Fruit fly (Drosophila melanogaster) whole organism, embryonic: Measurements from ENCODE around the gene aux.

Source experiments
- Bteb2 ChIP-seq: fragments of 200-800 bp; sonication (Bioruptor generic); optimal IDR thresholded peaks from 2 replicates; lab custom pipeline; 2016; ENCODE audit warnings: missing biosample characterization, missing genetic modification characterization
- CG1233 ChIP-seq: fragments of 200-800 bp; sonication (Bioruptor generic); optimal IDR thresholded peaks from 4 replicates; lab custom pipeline; 2018; ENCODE audit warnings: missing biosample characterization, mild to moderate bottlenecking, missing genetic modification characterization
- CG13123 ChIP-seq: fragments of 200-800 bp; sonication (Bioruptor generic); optimal IDR thresholded peaks from 2 replicates; lab custom pipeline; 2016; ENCODE audit warnings: missing biosample characterization, missing genetic modification characterization
- CG15601 ChIP-seq: fragments of 200-800 bp; sonication (Bioruptor generic); optimal IDR thresholded peaks from 3 replicates; lab custom pipeline; 2019; ENCODE audit warnings: missing biosample characterization, mild to moderate bottlenecking, missing genetic modification characterization, moderate library complexity
- CG17328 ChIP-seq: fragments of 200-800 bp; sonication (Bioruptor generic); IDR thresholded peaks from 2 replicates; pipeline ENCODE4 v1.3.6; 2022; ENCODE audit warnings: missing biosample characterization, missing genetic modification characterization
- CG17829 ChIP-seq: fragments of 200-800 bp; optimal IDR thresholded peaks from 2 replicates; lab custom pipeline; 2019; ENCODE audit warnings: missing biosample characterization, mild to moderate bottlenecking, missing genetic modification characterization, moderate library complexity
- CG18476 ChIP-seq: fragments of 200-800 bp; sonication (Bioruptor generic); optimal IDR thresholded peaks from 2 replicates; lab custom pipeline; 2016; ENCODE audit warnings: missing biosample characterization, mild to moderate bottlenecking, missing genetic modification characterization
- CG18619 ChIP-seq: fragments of 200-800 bp; sonication (Bioruptor generic); optimal IDR thresholded peaks from 3 replicates; lab custom pipeline; 2017; ENCODE audit warnings: missing biosample characterization, mild to moderate bottlenecking, missing genetic modification characterization
- CG2199 ChIP-seq: fragments of 200-800 bp; sonication (Bioruptor generic); IDR thresholded peaks from 3 replicates; pipeline ENCODE4 v1.3.6; 2022; ENCODE audit warnings: missing biosample characterization, missing genetic modification characterization
- CG2712 ChIP-seq: fragments of 200-800 bp; optimal IDR thresholded peaks from 3 replicates; lab custom pipeline; 2019; ENCODE audit warnings: missing biosample characterization, mild to moderate bottlenecking, missing genetic modification characterization, moderate library complexity
- CG30403 ChIP-seq: fragments of 200-800 bp; sonication (Bioruptor generic); optimal IDR thresholded peaks from 3 replicates; lab custom pipeline; 2016; ENCODE audit warnings: missing biosample characterization, missing genetic modification characterization
- CG31441 ChIP-seq: fragments of 200-800 bp; sonication (Bioruptor generic); IDR thresholded peaks from 2 replicates; pipeline ENCODE4 v1.3.6; 2022; ENCODE audit warnings: missing biosample characterization, missing genetic modification characterization
- CG8924 ChIP-seq: fragments of 200-800 bp; optimal IDR thresholded peaks from 3 replicates; lab custom pipeline; 2019; ENCODE audit warnings: missing biosample characterization, mild to moderate bottlenecking, missing genetic modification characterization, moderate library complexity
- D ChIP-seq, 2 experiments: fragments of 200-800 bp in 1 of 2; fragments of >200 bp in 1 of 2; sonication (Bioruptor generic) in 1 of 2; optimal IDR thresholded peaks; 2 replicates in 1 of 2; 3 replicates in 1 of 2; lab custom pipeline; 2017; ENCODE audit warnings: mild to moderate bottlenecking in 1 of 2, missing biosample characterization in 1 of 2, missing genetic modification characterization in 1 of 2, missing genetic modification reagents in 1 of 2
- Fer1 ChIP-seq: fragments of 200-800 bp; sonication (Bioruptor generic); optimal IDR thresholded peaks from 2 replicates; lab custom pipeline; 2017; ENCODE audit warnings: missing biosample characterization, mild to moderate bottlenecking, missing genetic modification characterization
- Hey ChIP-seq: fragments of 200-800 bp; sonication (Bioruptor generic); optimal IDR thresholded peaks from 3 replicates; lab custom pipeline; 2018; ENCODE audit warnings: missing biosample characterization, mild to moderate bottlenecking, missing genetic modification characterization
- Hr51 ChIP-seq, 2 experiments: fragments of 200-800 bp; sonication (Bioruptor generic); optimal IDR thresholded peaks; 2 replicates in 1 of 2; 3 replicates in 1 of 2; lab custom pipeline; 2016 to 2018; ENCODE audit warnings: missing biosample characterization in 2 of 2, missing genetic modification characterization in 2 of 2, mild to moderate bottlenecking in 1 of 2, moderate library complexity in 1 of 2
- Kr ChIP-seq: fragments of 200-800 bp; sonication (Bioruptor generic); optimal IDR thresholded peaks from 2 replicates; lab custom pipeline; 2017; ENCODE audit warnings: missing biosample characterization, mild to moderate bottlenecking, missing genetic modification characterization
- Neu2 ChIP-seq: fragments of 200-800 bp; sonication (Bioruptor generic); optimal IDR thresholded peaks from 3 replicates; lab custom pipeline; 2016; ENCODE audit warnings: missing biosample characterization, missing genetic modification characterization, borderline replicate concordance
- Nf-YA ChIP-seq: fragments of 200-800 bp; sonication (Bioruptor generic); IDR thresholded peaks from 2 replicates; pipeline ENCODE4 v1.3.6; 2022; ENCODE audit warnings: missing biosample characterization, missing genetic modification characterization
- Oli ChIP-seq: fragments of 200-800 bp; sonication (Bioruptor generic); optimal IDR thresholded peaks from 2 replicates; lab custom pipeline; 2018; ENCODE audit warnings: missing biosample characterization, mild to moderate bottlenecking, missing genetic modification characterization, moderate library complexity
- PHDP ChIP-seq: fragments of 200-800 bp; sonication (Bioruptor generic); optimal IDR thresholded peaks from 3 replicates; lab custom pipeline; 2018; ENCODE audit warnings: missing biosample characterization, mild to moderate bottlenecking, missing genetic modification characterization, moderate library complexity
- Poxn ChIP-seq: fragments of 200-800 bp; sonication (Bioruptor generic); IDR thresholded peaks from 2 replicates; pipeline ENCODE4 v1.3.6; 2022; ENCODE audit warnings: missing biosample characterization, missing genetic modification characterization
- Ptx1 ChIP-seq: fragments of 200-800 bp; sonication (Bioruptor generic); IDR thresholded peaks from 2 replicates; pipeline ENCODE4 v1.3.6; 2022; ENCODE audit warnings: missing biosample characterization, missing genetic modification characterization
- Sox102F ChIP-seq: fragments of 200-800 bp; sonication (Bioruptor generic); optimal IDR thresholded peaks from 2 replicates; lab custom pipeline; 2018; ENCODE audit warnings: missing biosample characterization, mild to moderate bottlenecking, missing genetic modification characterization, moderate library complexity
- Tbp ChIP-seq: fragments of >200 bp; optimal IDR thresholded peaks from 2 replicates; lab custom pipeline; 2018; ENCODE audit warnings: missing biosample characterization, missing genetic modification characterization
- YL-1 ChIP-seq: fragments of 200-800 bp; sonication (Bioruptor generic); optimal IDR thresholded peaks from 3 replicates; lab custom pipeline; 2017; ENCODE audit warnings: missing biosample characterization, mild to moderate bottlenecking, missing genetic modification characterization
- al ChIP-seq: fragments of 200-800 bp; sonication (Bioruptor generic); IDR thresholded peaks from 2 replicates; pipeline ENCODE4 v1.3.6; 2022; ENCODE audit warnings: missing biosample characterization, missing genetic modification characterization
- crc ChIP-seq: fragments of 200-800 bp; sonication (Bioruptor generic); optimal IDR thresholded peaks from 2 replicates; lab custom pipeline; 2016; ENCODE audit warnings: missing biosample characterization, missing genetic modification characterization
- dati ChIP-seq: fragments of 200-800 bp; sonication (Bioruptor generic); IDR thresholded peaks from 2 replicates; pipeline ENCODE4 v1.3.6; 2022; ENCODE audit warnings: missing biosample characterization, missing genetic modification characterization
- dpn ChIP-seq, 2 experiments: fragments of 200-800 bp; sonication (Bioruptor generic); optimal IDR thresholded peaks; 3 replicates each; lab custom pipeline; 2016; ENCODE audit warnings: missing biosample characterization in 2 of 2, missing genetic modification characterization in 2 of 2
- dysf ChIP-seq: fragments of 200-800 bp; sonication (Bioruptor generic); IDR thresholded peaks from 3 replicates; pipeline ENCODE4 v1.3.6; 2022; ENCODE audit warnings: missing biosample characterization, missing genetic modification characterization
- ewg ChIP-seq: fragments of 200-800 bp; sonication (Bioruptor generic); optimal IDR thresholded peaks from 3 replicates; lab custom pipeline; 2017; ENCODE audit warnings: mild to moderate bottlenecking, missing biosample characterization, missing genetic modification reagents, missing genetic modification characterization
- grau ChIP-seq: fragments of 200-800 bp; optimal IDR thresholded peaks from 3 replicates; lab custom pipeline; 2019; ENCODE audit warnings: missing biosample characterization, mild to moderate bottlenecking, missing genetic modification characterization, moderate library complexity
- lbe ChIP-seq: fragments of 200-800 bp; sonication (Bioruptor generic); optimal IDR thresholded peaks from 2 replicates; lab custom pipeline; 2016; ENCODE audit warnings: missing biosample characterization, mild to moderate bottlenecking, missing genetic modification characterization
- lov ChIP-seq, 2 experiments: fragments of 200-800 bp in 1 of 2; fragments of >200 bp in 1 of 2; sonication (Bioruptor generic) in 1 of 2; IDR thresholded peaks in 1 of 2; optimal IDR thresholded peaks in 1 of 2; 2 replicates in 1 of 2; 3 replicates in 1 of 2; pipeline versions ENCODE4 v1.3.6 to Lab custom; 2017 to 2022; ENCODE audit warnings: missing biosample characterization in 1 of 2, missing genetic modification characterization in 1 of 2
- pan ChIP-seq, 4 experiments: fragments of >200 bp in 3 of 4; fragments of 200-800 bp in 1 of 4; sonication (Bioruptor generic) in 1 of 4; optimal IDR thresholded peaks in 3 of 4; IDR thresholded peaks in 1 of 4; 2 replicates each; pipeline versions ENCODE4 v1.3.6 to Lab custom; 2017 to 2022; ENCODE audit warnings: missing biosample characterization in 2 of 4, missing genetic modification characterization in 2 of 4, mixed read lengths in 1 of 4
- ranshi ChIP-seq: fragments of 200-800 bp; sonication (Bioruptor generic); IDR thresholded peaks from 2 replicates; pipeline ENCODE4 v1.3.6; 2022; ENCODE audit warnings: missing biosample characterization, missing genetic modification characterization
- sd ChIP-seq: fragments of 200-800 bp; sonication (Bioruptor generic); optimal IDR thresholded peaks from 3 replicates; lab custom pipeline; 2018; ENCODE audit warnings: missing biosample characterization, mild to moderate bottlenecking, missing genetic modification characterization, moderate library complexity
- sob ChIP-seq: fragments of 200-800 bp; sonication (Bioruptor generic); IDR thresholded peaks from 2 replicates; pipeline ENCODE4 v1.3.6; 2022; ENCODE audit warnings: missing biosample characterization, missing genetic modification characterization
- tna ChIP-seq: fragments of 200-800 bp; sonication (Bioruptor generic); IDR thresholded peaks from 2 replicates; pipeline ENCODE4 v1.3.6; 2022; ENCODE audit warnings: missing biosample characterization, missing genetic modification characterization; ENCODE audit not compliant: partially characterized antibody
- tx ChIP-seq: fragments of 200-800 bp; sonication (Bioruptor generic); optimal IDR thresholded peaks from 2 replicates; lab custom pipeline; 2016; ENCODE audit warnings: missing biosample characterization, missing genetic modification characterization
- zen2 ChIP-seq: fragments of 200-800 bp; sonication (Bioruptor generic); IDR thresholded peaks from 3 replicates; pipeline ENCODE4 v1.3.6; 2022; ENCODE audit warnings: missing biosample characterization, missing genetic modification characterization; ENCODE audit not compliant: partially characterized antibody

The aux gene

dm6 chr3R:4243096-4243940, 31.7 kb downstream of the aux start, which contains the start of gene CG34305 (continued):
- TF ChIP-seq CG30403 (GFP tag; lab: Kevin White, UChicago), result peak; percentile 9
- peak in 1 of 2 experiments; percentile 43 for TF ChIP-seq Hr51 (GFP tag; optimal IDR thresholded peaks at IDR 0.05; lab: Kevin White, UChicago)
- TF ChIP-seq lbe (GFP tag; lab: Kevin White, UChicago), result no peak
- TF ChIP-seq al (GFP tag; lab: Robert Waterston, UW), result 0 out of 2 replicates have a peak, but pooled peaks have one; percentile 27
- no peak for TF ChIP-seq Neu2
- no peak for TF ChIP-seq sob
- peak; percentile 6 for TF ChIP-seq sd (tag; lab: Kevin White, UChicago)
- no peak for TF ChIP-seq Poxn (GFP tag; lab: Robert Waterston, UW)
- TF ChIP-seq Fer1, result peak; percentile 19
- TF ChIP-seq dysf (GFP tag; lab: Robert Waterston, UW), result peak; percentile 7; the same call in 1 of the 3 replicates
- peak; percentile 22 for TF ChIP-seq PHDP (tag; lab: Kevin White, UChicago)
- peak; percentile 51 for TF ChIP-seq Sox102F (GFP tag; lab: Kevin White, UChicago)
- no peak for TF ChIP-seq CG18619 (GFP tag; lab: Kevin White, UChicago)
- no peak for TF ChIP-seq dati (GFP tag; lab: Robert Waterston, UW)
- TF ChIP-seq Tbp (GFP tag; lab: Kevin White, UChicago), result no peak
- no peak for TF ChIP-seq Nf-YA (GFP tag; lab: Robert Waterston, UW)
- TF ChIP-seq CG2712 (tag; lab: Kevin White, UChicago), result peak; percentile 6
- peak; percentile 20 for TF ChIP-seq CG1233 (GFP tag; lab: Kevin White, UChicago)
- TF ChIP-seq ranshi (GFP tag; lab: Robert Waterston, UW), result no peak
- TF ChIP-seq zen2 (GFP tag; lab: Robert Waterston, UW), result no peak
- TF ChIP-seq Oli (tag; lab: Kevin White, UChicago), result peak; percentile 19
- no peak for TF ChIP-seq pan (optimal IDR thresholded peaks at IDR 0.05; lab: Kevin White, UChicago)
- peak in 1 of 2 experiments; percentile 28 for TF ChIP-seq pan (GFP tag; optimal IDR thresholded peaks at IDR 0.05 in 1 of 2, IDR thresholded peaks at IDR 0.05 in 1 of 2)
- no peak for TF ChIP-seq CG17328 (GFP tag; lab: Robert Waterston, UW)
- TF ChIP-seq Bteb2 (GFP tag; lab: Kevin White, UChicago), result no peak
- TF ChIP-seq tx (GFP tag; lab: Kevin White, UChicago), result no peak
- no peak for TF ChIP-seq tna (GFP tag; lab: Robert Waterston, UW)
- no peak for TF ChIP-seq YL-1 (GFP tag; lab: Kevin White, UChicago)
- no peak for TF ChIP-seq D (optimal IDR thresholded peaks at IDR 0.05; lab: Kevin White, UChicago)
- TF ChIP-seq D (GFP tag; optimal IDR thresholded peaks at IDR 0.05; lab: Kevin White, UChicago), result no peak
- TF ChIP-seq CG13123 (GFP tag; lab: Kevin White, UChicago), result no peak
- TF ChIP-seq dpn (GFP tag; optimal IDR thresholded peaks at IDR 0.05; lab: Kevin White, UChicago), result no peak
- no peak for TF ChIP-seq CG15601 (tag; lab: Kevin White, UChicago)
- no peak for TF ChIP-seq Kr (GFP tag; lab: Kevin White, UChicago)
- TF ChIP-seq CG17829 (tag; lab: Kevin White, UChicago), result peak; percentile 5
- TF ChIP-seq crc (GFP tag; lab: Kevin White, UChicago), result no peak
- TF ChIP-seq CG8924 (tag; lab: Kevin White, UChicago), result no peak
- TF ChIP-seq CG31441 (GFP tag; lab: Robert Waterston, UW), result no peak; the same call in 1 of the 2 replicates
- no peak for TF ChIP-seq Hey
- peak; percentile 67 for TF ChIP-seq grau (tag; lab: Kevin White, UChicago)
- 0 out of 3 replicates have a peak, but pooled peaks have one; percentile 51 for TF ChIP-seq CG2199
- no peak for TF ChIP-seq lov (optimal IDR thresholded peaks at IDR 0.05; lab: Kevin White, UChicago)
- TF ChIP-seq lov (GFP tag; IDR thresholded peaks at IDR 0.05; lab: Robert Waterston, UW), result no peak
- no peak for TF ChIP-seq CG18476 (GFP tag; lab: Kevin White, UChicago)
- peak; percentile 25; the same call in 1 of the 2 replicates for TF ChIP-seq Ptx1
- TF ChIP-seq ewg (GFP tag; lab: Kevin White, UChicago), result no peak
